Fruit fly (Drosophila melanogaster): ENCODE measurements around the gene CG8064.
A peak's percentile ranks its signal among the peaks of the same experiment; 100 is the strongest.

CG8064 gene

dm6 chr3R:18298900-18299321 is 15.5 kb downstream of the CG8064 start, which contains the start of gene Dlc90F (continued):
- TF ChIP-seq CG13624 (GFP tag; optimal IDR thresholded peaks at IDR 0.05) (peak; percentile 88), Chrac-16 (GFP tag; optimal IDR thresholded peaks at IDR 0.05) (peak; percentile 84), CG3847 (GFP tag; IDR thresholded peaks at IDR 0.05) (peak; percentile 86), eyg (GFP tag; optimal IDR thresholded peaks at IDR 0.05) (peak; percentile 78), CG10959 (GFP tag; IDR thresholded peaks at IDR 0.05) (peak; percentile 52; the same call in 1 of the 2 replicates), dysf (GFP tag; IDR thresholded peaks at IDR 0.05) (peak; percentile 86), Poxn (GFP tag; IDR thresholded peaks at IDR 0.05) (no peak), rib (GFP tag; IDR thresholded peaks at IDR 0.05) (peak; percentile 47; the same call in 1 of the 2 replicates), CG11696 (GFP tag; IDR thresholded peaks at IDR 0.05) (0 out of 2 replicates have a peak, but pooled peaks have one; percentile 28), CG4617 (GFP tag; optimal IDR thresholded peaks at IDR 0.05; ENCODE audit: borderline replicate concordance) (peak; percentile 20), Ptx1 (GFP tag; IDR thresholded peaks at IDR 0.05) (peak; percentile 90), Vsx1 (GFP tag; optimal IDR thresholded peaks at IDR 0.05) (no peak), NFAT (GFP tag; IDR thresholded peaks at IDR 0.05) (peak; percentile 65), danr (GFP tag; IDR thresholded peaks at IDR 0.05) (peak; percentile 46; the same call in 1 of the 2 replicates), ase (GFP tag; IDR thresholded peaks at IDR 0.05) (peak; percentile 65; the same call in 2 of the 3 replicates), Dad (GFP tag; optimal IDR thresholded peaks at IDR 0.05) (peak; percentile 53), CG10209 (GFP tag; optimal IDR thresholded peaks at IDR 0.05) (peak; percentile 54), bcd (GFP tag; optimal IDR thresholded peaks at IDR 0.05) (peak; percentile 75), pb (GFP tag; optimal IDR thresholded peaks at IDR 0.05) (peak; percentile 67), tll (GFP tag; optimal IDR thresholded peaks at IDR 0.05) (peak; percentile 7 to 56), pho (GFP tag; optimal IDR thresholded peaks at IDR 0.05) (peak; percentile 84), dan (GFP tag; IDR thresholded peaks at IDR 0.05) (no peak; the same call in 1 of the 2 replicates), Meics (GFP tag; optimal IDR thresholded peaks at IDR 0.05) (peak; percentile 47), CG10979 (tag; optimal IDR thresholded peaks at IDR 0.05) (peak; percentile 38), E2f2 (GFP tag; IDR thresholded peaks at IDR 0.05) (peak; percentile 54; the same call in 1 of the 2 replicates), vfl (GFP tag; optimal IDR thresholded peaks at IDR 0.05) (peak; percentile 74), CG2202 (tag; optimal IDR thresholded peaks at IDR 0.05) (peak; percentile 18), Optix (GFP tag; IDR thresholded peaks at IDR 0.05) (peak; percentile 55; the same call in 2 of the 3 replicates), gro (GFP tag; optimal IDR thresholded peaks at IDR 0.05) (peak; percentile 33), CG3995 (GFP tag; optimal IDR thresholded peaks at IDR 0.05) (peak; percentile 65), chn (GFP tag; optimal IDR thresholded peaks at IDR 0.05) (peak; percentile 81), Fer2 (tag; optimal IDR thresholded peaks at IDR 0.05) (peak; percentile 34), tna (GFP tag; IDR thresholded peaks at IDR 0.05; ENCODE audit: partially characterized antibody) (no peak), CkIIα-i1 (GFP tag; IDR thresholded peaks at IDR 0.05) (no peak), Usf (GFP tag; optimal IDR thresholded peaks at IDR 0.05) (peak; percentile 52), CG15514 (GFP tag; optimal IDR thresholded peaks at IDR 0.05) (peak; percentile 67), CG15696 (tag; optimal IDR thresholded peaks at IDR 0.05) (peak; percentile 62), Fer3 (tag; optimal IDR thresholded peaks at IDR 0.05) (peak; percentile 60), CG4424 (GFP tag; optimal IDR thresholded peaks at IDR 0.05) (peak; percentile 66), toy (GFP tag; IDR thresholded peaks at IDR 0.05) (no peak), CG31388 (GFP tag; optimal IDR thresholded peaks at IDR 0.05) (peak; percentile 38), CG18764 (GFP tag; optimal IDR thresholded peaks at IDR 0.05) (peak; percentile 38), CG2199 (GFP tag; IDR thresholded peaks at IDR 0.05) (0 out of 3 replicates have a peak, but pooled peaks have one; percentile 51), scrt (GFP tag; optimal IDR thresholded peaks at IDR 0.05) (peak; percentile 17), CG12942 (GFP tag; optimal IDR thresholded peaks at IDR 0.05) (peak; percentile 69), Dp (GFP tag; optimal IDR thresholded peaks at IDR 0.05) (peak; percentile 44), sug (tag; optimal IDR thresholded peaks at IDR 0.05) (peak; percentile 76), dpn (GFP tag; optimal IDR thresholded peaks at IDR 0.05) (peak; percentile 76 to 85), HHEX (GFP tag; optimal IDR thresholded peaks at IDR 0.05) (peak; percentile 62), luna (GFP tag; optimal IDR thresholded peaks at IDR 0.05) (no peak)

Measured in whole organism, embryonic.